Fruit fly (Drosophila melanogaster) S2 (cell line): ENCODE measurements around the gene MESK4.

Experiments used
- CG8478 ChIP-seq: fragments of >200 bp; optimal IDR thresholded peaks from 2 replicates; lab custom pipeline; 2018
- CTCF ChIP-seq, 2 experiments: fragments of >200 bp; optimal IDR thresholded peaks; 2 replicates each; lab custom pipeline; 2018

Gene MESK4

DNA sequence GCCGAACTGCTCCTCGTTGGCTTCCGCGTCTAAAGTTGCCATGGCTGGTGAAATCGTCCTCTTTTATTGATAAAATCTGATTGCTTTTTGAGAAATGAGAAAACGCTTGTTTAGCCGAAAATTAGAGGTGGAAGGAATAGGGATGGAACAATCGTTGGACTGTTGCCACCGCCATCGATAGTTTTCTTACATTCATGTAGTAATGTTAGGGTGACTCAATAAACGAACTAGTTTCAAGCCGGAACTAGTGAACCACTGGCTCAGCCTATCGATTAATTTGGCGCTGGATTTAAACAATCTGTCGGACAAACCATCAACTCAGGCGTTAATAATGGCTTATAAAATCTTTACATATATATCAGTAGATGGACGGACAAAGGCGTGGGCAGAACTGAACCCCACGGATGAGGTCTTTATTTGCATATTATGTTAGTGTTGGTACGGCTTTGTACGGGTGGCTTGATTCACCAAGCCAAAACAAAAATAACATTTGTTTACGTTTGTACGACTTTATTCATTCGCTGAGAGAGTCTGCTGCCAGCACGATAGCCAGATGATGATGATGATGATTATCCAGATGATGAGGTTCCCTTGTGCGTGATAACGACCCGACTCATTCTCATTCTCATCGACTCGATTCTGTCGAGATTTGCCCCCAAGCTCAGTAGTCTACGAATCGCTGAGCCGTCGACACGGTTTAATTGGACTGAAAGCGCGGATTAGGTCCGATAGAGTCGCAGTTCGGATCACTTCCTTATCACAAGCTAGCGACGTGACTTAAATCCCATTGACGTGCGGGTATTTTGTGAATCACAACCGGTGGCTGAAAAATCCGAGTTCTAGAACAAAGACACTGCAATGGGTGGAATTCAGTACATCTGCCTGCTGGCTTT, 13.8 kb downstream of the MESK4 start, which contains the start of the genes Sf3a1 and Irc:
Sf3a1 (minus strand) TSS at position 138 of the 893 bp plus-strand sequence.
Irc (plus strand) TSS at position 658 of the 893 bp plus-strand sequence.
- TF ChIP-seq CTCF (optimal IDR thresholded peaks at IDR 0.05; lab: Kevin White, UChicago) (peak; percentile 39 to 49), CG8478 (no peak)

dm6 chr3R:17003468-17003867, 14.9 kb downstream of the MESK4 start:
- no peak for TF ChIP-seq CG8478
- no peak for TF ChIP-seq CTCF (optimal IDR thresholded peaks at IDR 0.05; lab: Kevin White, UChicago)

DNA sequence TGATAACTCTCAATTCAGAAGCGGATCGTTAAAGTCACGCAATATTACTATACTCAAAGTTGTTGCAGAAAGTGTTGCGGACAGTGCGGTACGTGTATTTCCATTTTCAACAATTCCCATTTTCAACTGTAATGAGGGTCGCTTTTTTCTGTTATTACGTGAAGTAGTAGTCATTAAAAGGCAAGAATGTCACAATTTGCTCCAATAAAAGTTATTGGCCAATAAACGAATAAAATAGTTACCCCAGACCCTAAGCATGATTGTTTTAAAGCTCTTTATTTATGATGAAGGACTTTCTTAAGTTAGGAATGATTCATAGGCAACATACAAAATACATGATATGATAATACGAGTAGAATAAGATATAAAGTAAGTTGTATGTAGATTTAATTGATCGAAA, 18.7 kb downstream of the MESK4 start:
- TF ChIP-seq CTCF (optimal IDR thresholded peaks at IDR 0.05; lab: Kevin White, UChicago) = no peak
- no peak for TF ChIP-seq CG8478

- TF ChIP-seq CG8478 (no peak), CTCF (optimal IDR thresholded peaks at IDR 0.05; lab: Kevin White, UChicago) (no peak)
Observed at dm6 chr3R:17008018-17008674, 19.5 kb downstream of the MESK4 start, which contains the start of gene CG8907. Gene CG8907 (plus strand): TSS chr3R:17008269.

dm6 chr3R:17008675-17009022, 20.0 kb downstream of the MESK4 start:
- no peak for TF ChIP-seq CG8478
- TF ChIP-seq CTCF (optimal IDR thresholded peaks at IDR 0.05; lab: Kevin White, UChicago) = no peak

- no peak for TF ChIP-seq CG8478
- TF ChIP-seq CTCF (optimal IDR thresholded peaks at IDR 0.05; lab: Kevin White, UChicago) = no peak
Observed at dm6 chr3R:17014276-17014675, 25.7 kb downstream of the MESK4 start, which contains the start of gene Pxd. Gene Pxd (plus strand): TSS chr3R:17014576.

DNA sequence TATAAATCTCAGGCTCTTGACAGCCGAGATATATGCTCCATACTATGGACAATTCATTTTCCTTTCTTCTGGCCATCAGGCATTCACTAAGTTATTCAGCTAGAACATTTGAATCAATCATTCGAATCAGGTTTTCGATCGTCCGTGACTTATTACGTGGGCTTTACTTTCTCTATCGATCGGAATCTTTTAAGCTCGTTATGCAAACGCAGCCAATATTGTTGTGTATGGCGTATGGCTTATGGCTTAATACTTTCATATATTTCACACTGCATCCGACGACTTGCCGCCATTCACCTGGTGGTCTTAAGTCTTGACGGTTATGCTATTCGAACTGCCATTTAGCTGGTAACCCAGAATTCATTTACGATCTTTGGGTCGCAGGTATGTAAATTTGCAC, 27.6 kb downstream of the MESK4 start:
- TF ChIP-seq CG8478 (no peak), CTCF (optimal IDR thresholded peaks at IDR 0.05; lab: Kevin White, UChicago) (no peak)

- TF ChIP-seq CTCF (optimal IDR thresholded peaks at IDR 0.05; lab: Kevin White, UChicago) (no peak), CG8478 (no peak)
Observed at dm6 chr3R:17018902-17019527, 30.4 kb downstream of the MESK4 start.

dm6 chr3R:17020956-17021355, 32.3 kb downstream of the MESK4 start, which contains the start of gene Adsl:
Gene Adsl (minus strand): TSS chr3R:17021120.
- TF ChIP-seq CTCF (optimal IDR thresholded peaks at IDR 0.05; lab: Kevin White, UChicago) (no peak), CG8478 (no peak)

dm6 chr3R:17028393-17028792, 39.8 kb downstream of the MESK4 start, which contains the start of gene CG5225:
Gene CG5225 (plus strand): TSS chr3R:17028693.
- no peak for TF ChIP-seq CTCF (optimal IDR thresholded peaks at IDR 0.05; lab: Kevin White, UChicago)

dm6 chr3R:17029796-17030195, 41.2 kb downstream of the MESK4 start:
- TF ChIP-seq CG8478 (no peak), CTCF (optimal IDR thresholded peaks at IDR 0.05; lab: Kevin White, UChicago) (no peak)

DNA sequence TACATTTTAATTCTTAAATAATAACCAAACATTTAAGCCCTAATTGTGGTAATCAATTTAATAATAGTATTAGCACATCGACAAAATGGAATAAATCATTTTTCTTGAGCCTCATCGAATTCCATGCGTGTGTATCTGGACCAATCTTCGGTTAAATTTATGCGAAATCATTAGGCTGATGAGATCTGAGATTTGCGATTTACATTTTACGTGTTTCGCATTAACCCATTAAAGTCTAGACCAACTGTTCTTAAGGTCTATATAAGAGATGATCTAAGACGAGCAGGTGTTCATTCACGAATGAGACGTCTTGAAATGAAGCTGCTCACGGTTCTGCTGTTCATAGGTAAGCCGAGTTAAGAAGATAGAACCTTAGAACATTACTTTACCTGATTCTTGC, 42.9 kb downstream of the MESK4 start, which contains the start of gene CG31268:
CG31268 (plus strand) TSS at position 301 of the 400 bp plus-strand sequence.
- no peak for TF ChIP-seq CTCF (optimal IDR thresholded peaks at IDR 0.05; lab: Kevin White, UChicago)
- TF ChIP-seq CG8478 = no peak

DNA sequence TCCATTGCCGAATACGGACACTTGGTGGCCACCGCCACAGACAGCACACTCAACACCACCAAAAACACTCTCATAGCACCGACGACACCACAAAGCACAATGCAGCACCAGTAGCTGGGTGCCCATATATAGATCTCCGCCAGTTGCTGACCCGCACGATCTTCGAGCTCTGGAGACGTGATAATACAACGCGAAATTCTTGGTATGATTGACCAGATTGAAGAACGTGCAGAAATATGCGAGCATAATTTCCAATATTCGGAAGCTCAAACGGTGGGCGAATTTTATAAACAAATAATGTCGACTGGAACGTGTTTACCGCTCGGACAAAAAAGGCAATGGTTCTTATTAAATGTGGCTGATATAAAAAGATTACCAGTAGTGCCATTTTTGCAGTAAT, 47.3 kb downstream of the MESK4 start, which contains the start of gene CG4009:
CG4009 (minus strand) TSS at position 101 of the 400 bp plus-strand sequence.
- TF ChIP-seq CTCF (optimal IDR thresholded peaks at IDR 0.05; lab: Kevin White, UChicago) (no peak), CG8478 (no peak)
